Worm (Caenorhabditis elegans): ENCODE results near the gene C04E12.5.
"Not testable (repeated sequence)": the region's sequence is repeated elsewhere in the genome, so short reads cannot be mapped to it uniquely, and the experiment has no call there.

C04E12.5 gene

ce11 chrV:3398314-3398713, 39.9 kb downstream of the C04E12.5 start, which contains the start of gene T20D4.11:
T20D4.11 (plus strand) TSS chrV:3398690.
- TF ChIP-seq flt-1 (GFP tag; IDR thresholded peaks at IDR 0.05) (no peak), F13C5.2 (tag; optimal IDR thresholded peaks at IDR 0.05) (no peak), tbx-11 (GFP tag; IDR thresholded peaks at IDR 0.05) (no peak), hmg-4 (GFP tag; optimal IDR thresholded peaks at IDR 0.05) (no peak), ets-7 (tag; optimal IDR thresholded peaks at IDR 0.05) (no peak)

ce11 chrV:3399952-3400351, 41.6 kb downstream of the C04E12.5 start, which contains the start of gene T20D4.10:
T20D4.10 (plus strand) TSS chrV:3400252.
- TF ChIP-seq ets-7 (tag; optimal IDR thresholded peaks at IDR 0.05); hmbx-1 (tag; optimal IDR thresholded peaks at IDR 0.05); pes-1 (GFP tag; IDR thresholded peaks at IDR 0.05): not testable (repeated sequence)

- no peak for TF ChIP-seq tra-4 (tag; optimal IDR thresholded peaks at IDR 0.05)
- TF ChIP-seq hmg-4 (GFP tag; optimal IDR thresholded peaks at IDR 0.05) = no peak
- no peak for TF ChIP-seq flt-1 (GFP tag; IDR thresholded peaks at IDR 0.05)
- no peak for TF ChIP-seq sea-1 (GFP tag; conservative IDR thresholded peaks at IDR 0.05)
Measured at ce11 chrV:3408602-3409001, 50.2 kb downstream of the C04E12.5 start, which contains the start of gene T20D4.7. T20D4.7 (plus strand) TSS chrV:3408902.

ce11 chrV:3409498-3409897, 51.1 kb downstream of the C04E12.5 start:
- no peak for TF ChIP-seq pes-1 (GFP tag; IDR thresholded peaks at IDR 0.05)
- no peak for TF ChIP-seq sea-1 (GFP tag; conservative IDR thresholded peaks at IDR 0.05)
- no peak for TF ChIP-seq tra-4 (tag; optimal IDR thresholded peaks at IDR 0.05)
- TF ChIP-seq flt-1 (GFP tag; IDR thresholded peaks at IDR 0.05) = no peak
- TF ChIP-seq ceh-13 (GFP tag; optimal IDR thresholded peaks at IDR 0.05) = no peak
- TF ChIP-seq tbx-11 (GFP tag; IDR thresholded peaks at IDR 0.05) = no peak
- no peak for TF ChIP-seq hnd-1 (tag; optimal IDR thresholded peaks at IDR 0.05)
- TF ChIP-seq B0310.2 (tag; optimal IDR thresholded peaks at IDR 0.05) = no peak
- no peak for TF ChIP-seq ama-1 (optimal IDR thresholded peaks at IDR 0.05)
- TF ChIP-seq ceh-36 (tag; optimal IDR thresholded peaks at IDR 0.05) = no peak
- no peak for TF ChIP-seq tbx-37 (GFP tag; conservative IDR thresholded peaks at IDR 0.05)
- TF ChIP-seq hmbx-1 (tag; optimal IDR thresholded peaks at IDR 0.05) = no peak
- no peak for TF ChIP-seq F13C5.2 (tag; optimal IDR thresholded peaks at IDR 0.05)
- TF ChIP-seq scrt-1 (GFP tag; IDR thresholded peaks at IDR 0.05) = no peak
- no peak for TF ChIP-seq hmg-4 (GFP tag; optimal IDR thresholded peaks at IDR 0.05)
- no peak for TF ChIP-seq ets-7 (tag; optimal IDR thresholded peaks at IDR 0.05)
- no peak for TF ChIP-seq aly-1 (tag; optimal IDR thresholded peaks at IDR 0.05)

ce11 chrV:3410098-3410570, 51.8 kb downstream of the C04E12.5 start, which contains the start of gene arrd-22:
arrd-22 (plus strand) TSS chrV:3410520.
- TF ChIP-seq tbx-11 (GFP tag; IDR thresholded peaks at IDR 0.05) (no peak), tbx-37 (GFP tag; conservative IDR thresholded peaks at IDR 0.05) (no peak), aly-1 (tag; optimal IDR thresholded peaks at IDR 0.05) (no peak), ceh-13 (GFP tag; optimal IDR thresholded peaks at IDR 0.05) (no peak), pes-1 (GFP tag; IDR thresholded peaks at IDR 0.05) (no peak), tra-4 (tag; optimal IDR thresholded peaks at IDR 0.05) (no peak), ceh-36 (tag; optimal IDR thresholded peaks at IDR 0.05) (no peak), B0310.2 (tag; optimal IDR thresholded peaks at IDR 0.05) (no peak)
